Worm (Caenorhabditis elegans): ENCODE measurements around the gene T20D4.11.

The T20D4.11 gene

ce11 chrV:3409498-3409897 lies 11.0 kb downstream of the T20D4.11 start:
- TF ChIP-seq mab-5 (tag; optimal IDR thresholded peaks at IDR 0.05) (no peak), mep-1 (tag; optimal IDR thresholded peaks at IDR 0.05) (no peak), lin-13 (tag; optimal IDR thresholded peaks at IDR 0.05) (no peak), hlh-1 (tag; optimal IDR thresholded peaks at IDR 0.05) (no peak), elt-3 (tag; optimal IDR thresholded peaks at IDR 0.05) (no peak), cnd-1 (tag; optimal IDR thresholded peaks at IDR 0.05) (no peak), nhr-237 (tag; optimal IDR thresholded peaks at IDR 0.05) (no peak), lin-32 (GFP tag; optimal IDR thresholded peaks at IDR 0.05) (no peak), nhr-2 (tag; optimal IDR thresholded peaks at IDR 0.05) (no peak), blmp-1 (tag; optimal IDR thresholded peaks at IDR 0.05) (no peak), snpc-4 (tag; optimal IDR thresholded peaks at IDR 0.05) (no peak), ceh-83 (GFP tag; optimal IDR thresholded peaks at IDR 0.05) (no peak), unc-62 (GFP tag; optimal IDR thresholded peaks at IDR 0.05) (no peak), ces-1 (GFP tag; optimal IDR thresholded peaks at IDR 0.05) (no peak), nhr-12 (tag; optimal IDR thresholded peaks at IDR 0.05) (no peak), elt-1 (tag; optimal IDR thresholded peaks at IDR 0.05; ENCODE audit: borderline replicate concordance, insufficient read depth) (no peak), ham-2 (GFP tag; optimal IDR thresholded peaks at IDR 0.05) (no peak), mls-2 (tag; optimal IDR thresholded peaks at IDR 0.05) (no peak), ceh-39 (tag; optimal IDR thresholded peaks at IDR 0.05) (no peak)

ce11 chrV:3410098-3410570 lies 11.6 kb downstream of the T20D4.11 start, which contains the start of gene arrd-22:
arrd-22 (plus strand) TSS chrV:3410520.
- TF ChIP-seq elt-1 (tag; optimal IDR thresholded peaks at IDR 0.05; ENCODE audit: borderline replicate concordance, insufficient read depth) (no peak), nhr-237 (tag; optimal IDR thresholded peaks at IDR 0.05) (no peak), nhr-2 (tag; optimal IDR thresholded peaks at IDR 0.05) (no peak), mep-1 (tag; optimal IDR thresholded peaks at IDR 0.05) (no peak), blmp-1 (tag; optimal IDR thresholded peaks at IDR 0.05) (no peak), mls-2 (tag; optimal IDR thresholded peaks at IDR 0.05) (no peak)

ce11 chrV:3413010-3413409 lies 14.5 kb downstream of the T20D4.11 start, which contains the start of gene txt-11:
txt-11 (plus strand) TSS chrV:3413310.
- TF ChIP-seq zip-8 (tag; optimal IDR thresholded peaks at IDR 0.05) (no peak), pha-4 (tag; optimal IDR thresholded peaks at IDR 0.05) (no peak), snpc-4 (tag; optimal IDR thresholded peaks at IDR 0.05) (no peak), ces-1 (GFP tag; optimal IDR thresholded peaks at IDR 0.05) (no peak), hlh-1 (tag; optimal IDR thresholded peaks at IDR 0.05) (no peak)

ce11 chrV:3417928-3418327 lies 19.4 kb downstream of the T20D4.11 start, which contains the start of gene T20D4.3:
T20D4.3 (plus strand) TSS chrV:3418228.
- no peak for TF ChIP-seq sptf-1 (tag; optimal IDR thresholded peaks at IDR 0.05)
- TF ChIP-seq blmp-1 (tag; optimal IDR thresholded peaks at IDR 0.05) = no peak
- no peak for TF ChIP-seq nhr-76 (tag; optimal IDR thresholded peaks at IDR 0.05)
- TF ChIP-seq nhr-28 (tag; optimal IDR thresholded peaks at IDR 0.05) = no peak
- TF ChIP-seq unc-120 (tag; optimal IDR thresholded peaks at IDR 0.05; ENCODE audit: poor library complexity, severe bottlenecking) = no peak
- TF ChIP-seq nhr-2 (tag; optimal IDR thresholded peaks at IDR 0.05) = no peak
- TF ChIP-seq nhr-237 (tag; optimal IDR thresholded peaks at IDR 0.05) = no peak

ce11 chrV:3424341-3424740 lies 25.9 kb downstream of the T20D4.11 start, which contains the start of gene srab-21:
srab-21 (minus strand) TSS chrV:3424441.
- TF ChIP-seq drap-1 (GFP tag; optimal IDR thresholded peaks at IDR 0.05) (no peak), blmp-1 (tag; optimal IDR thresholded peaks at IDR 0.05) (no peak), lin-32 (GFP tag; optimal IDR thresholded peaks at IDR 0.05) (no peak), mls-2 (tag; optimal IDR thresholded peaks at IDR 0.05) (no peak), ham-2 (GFP tag; optimal IDR thresholded peaks at IDR 0.05) (no peak), lin-13 (tag; optimal IDR thresholded peaks at IDR 0.05) (no peak), sptf-1 (tag; optimal IDR thresholded peaks at IDR 0.05) (no peak), nhr-28 (tag; optimal IDR thresholded peaks at IDR 0.05) (no peak), ztf-11 (tag; optimal IDR thresholded peaks at IDR 0.05) (no peak), nhr-76 (tag; optimal IDR thresholded peaks at IDR 0.05) (no peak), pha-4 (tag; optimal IDR thresholded peaks at IDR 0.05) (no peak), flh-1 (GFP tag; optimal IDR thresholded peaks at IDR 0.05) (no peak), unc-62 (GFP tag; optimal IDR thresholded peaks at IDR 0.05) (no peak), hlh-1 (tag; optimal IDR thresholded peaks at IDR 0.05) (no peak), sem-2 (GFP tag; optimal IDR thresholded peaks at IDR 0.05) (no peak)

- TF ChIP-seq unc-120 (tag; optimal IDR thresholded peaks at IDR 0.05; ENCODE audit: poor library complexity, severe bottlenecking) (no peak), drap-1 (GFP tag; optimal IDR thresholded peaks at IDR 0.05) (no peak), zip-8 (tag; optimal IDR thresholded peaks at IDR 0.05) (no peak), ces-1 (GFP tag; optimal IDR thresholded peaks at IDR 0.05) (no peak), mep-1 (tag; optimal IDR thresholded peaks at IDR 0.05) (no peak), bed-3 (GFP tag; optimal IDR thresholded peaks at IDR 0.05) (no peak), pha-4 (tag; optimal IDR thresholded peaks at IDR 0.05) (no peak)
Observed at ce11 chrV:3426076-3426475, 27.6 kb downstream of the T20D4.11 start, which contains the start of gene srab-22. srab-22 (plus strand) TSS chrV:3426376.

All from whole organism, mixed stage, embryonic.